Worm (Caenorhabditis elegans): ENCODE results near the gene T15H9.5.
A peak's percentile ranks its signal among the peaks of the same experiment; 100 is the strongest.

The T15H9.5 gene

ce11 chrII:9601069-9601468 is 10.2 kb downstream of the T15H9.5 start (continued):
- peak; percentile 68 for TF ChIP-seq F13H6.1 (tag; optimal IDR thresholded peaks at IDR 0.05)
- peak; percentile 84 for TF ChIP-seq sma-3 (GFP tag; optimal IDR thresholded peaks at IDR 0.05)
- TF ChIP-seq ama-1 (optimal IDR thresholded peaks at IDR 0.05) = peak; percentile 41
- no peak for TF ChIP-seq dmd-4 (tag; optimal IDR thresholded peaks at IDR 0.05)
- no peak for TF ChIP-seq unc-39 (tag; optimal IDR thresholded peaks at IDR 0.05)
- TF ChIP-seq nhr-10 (tag; optimal IDR thresholded peaks at IDR 0.05) = no peak
- TF ChIP-seq unc-55 (GFP tag; optimal IDR thresholded peaks at IDR 0.05) = no peak
- no peak for TF ChIP-seq alr-1 (tag; optimal IDR thresholded peaks at IDR 0.05)
- TF ChIP-seq lin-39 (tag; optimal IDR thresholded peaks at IDR 0.05) = no peak
- peak; percentile 55 for TF ChIP-seq C34F6.9 (tag; optimal IDR thresholded peaks at IDR 0.05)
- peak in 1 of 2 experiments; percentile 72 for TF ChIP-seq lsy-2 (tag; optimal IDR thresholded peaks at IDR 0.05)
- TF ChIP-seq nhr-23 (tag; optimal IDR thresholded peaks at IDR 0.05) = no peak
- TF ChIP-seq nhr-25 (tag; optimal IDR thresholded peaks at IDR 0.05) = peak; percentile 96
- peak; percentile 63 for TF ChIP-seq gmeb-1 (tag; optimal IDR thresholded peaks at IDR 0.05)
- TF ChIP-seq nhr-12 (tag; optimal IDR thresholded peaks at IDR 0.05) = no peak
- TF ChIP-seq sma-9 (GFP tag; optimal IDR thresholded peaks at IDR 0.05) = peak; percentile 95
- no peak for TF ChIP-seq sma-9 (tag; optimal IDR thresholded peaks at IDR 0.05)

ce11 chrII:9600022-9600722 is 11.1 kb downstream of the T15H9.5 start:
- TF ChIP-seq nhr-129 (tag; optimal IDR thresholded peaks at IDR 0.05) (peak; percentile 33), ama-1 (optimal IDR thresholded peaks at IDR 0.05) (no peak), R02D3.7 (tag; optimal IDR thresholded peaks at IDR 0.05) (no peak), lsy-2 (tag; optimal IDR thresholded peaks at IDR 0.05) (peak in 1 of 2 experiments; percentile 39), peb-1 (tag; optimal IDR thresholded peaks at IDR 0.05) (no peak), nhr-77 (tag; optimal IDR thresholded peaks at IDR 0.05) (no peak), ztf-11 (tag; optimal IDR thresholded peaks at IDR 0.05) (no peak), skn-1 (tag; optimal IDR thresholded peaks at IDR 0.05) (no peak), sma-9 (GFP tag; optimal IDR thresholded peaks at IDR 0.05) (peak; percentile 20), sma-9 (tag; optimal IDR thresholded peaks at IDR 0.05) (no peak), F13H6.1 (tag; optimal IDR thresholded peaks at IDR 0.05) (peak; percentile 41)

ce11 chrII:9597516-9598047 is 13.7 kb downstream of the T15H9.5 start, which contains the start of gene mrpl-53:
Gene mrpl-53 (plus strand): TSS chrII:9597622.
- TF ChIP-seq crh-2 (tag; optimal IDR thresholded peaks at IDR 0.05) (no peak), unc-55 (GFP tag; optimal IDR thresholded peaks at IDR 0.05) (no peak), alr-1 (tag; optimal IDR thresholded peaks at IDR 0.05) (no peak), Y55F3AM.14 (GFP tag; optimal IDR thresholded peaks at IDR 0.05) (peak; percentile 37), lin-11 (tag; optimal IDR thresholded peaks at IDR 0.05) (no peak), sma-9 (GFP tag; optimal IDR thresholded peaks at IDR 0.05) (peak; percentile 5), sma-9 (tag; optimal IDR thresholded peaks at IDR 0.05) (no peak), blmp-1 (tag; optimal IDR thresholded peaks at IDR 0.05; ENCODE audit: insufficient read depth) (no peak), ztf-11 (tag; optimal IDR thresholded peaks at IDR 0.05) (no peak), ZK546.5 (tag; optimal IDR thresholded peaks at IDR 0.05) (no peak), nhr-77 (tag; optimal IDR thresholded peaks at IDR 0.05) (no peak), ama-1 (optimal IDR thresholded peaks at IDR 0.05) (peak; percentile 5), zag-1 (tag; optimal IDR thresholded peaks at IDR 0.05) (no peak), dmd-4 (tag; optimal IDR thresholded peaks at IDR 0.05) (no peak), lsy-2 (tag; optimal IDR thresholded peaks at IDR 0.05) (no peak), nhr-11 (tag; optimal IDR thresholded peaks at IDR 0.05) (no peak), ztf-1 (GFP tag; conservative IDR thresholded peaks at IDR 0.05) (no peak), R02D3.7 (tag; optimal IDR thresholded peaks at IDR 0.05) (no peak), mab-5 (tag; optimal IDR thresholded peaks at IDR 0.05) (no peak), nhr-25 (tag; optimal IDR thresholded peaks at IDR 0.05) (peak; percentile 30), peb-1 (tag; optimal IDR thresholded peaks at IDR 0.05) (no peak), fos-1 (tag; optimal IDR thresholded peaks at IDR 0.05) (no peak), nhr-21 (tag; optimal IDR thresholded peaks at IDR 0.05) (no peak), elt-3 (tag; optimal IDR thresholded peaks at IDR 0.05) (no peak), unc-62 (GFP tag; optimal IDR thresholded peaks at IDR 0.05) (no peak), nhr-10 (tag; optimal IDR thresholded peaks at IDR 0.05) (no peak), C34F6.9 (tag; optimal IDR thresholded peaks at IDR 0.05) (no peak), ceh-16 (tag; optimal IDR thresholded peaks at IDR 0.05) (no peak), nhr-12 (tag; optimal IDR thresholded peaks at IDR 0.05) (no peak), gmeb-1 (tag; optimal IDR thresholded peaks at IDR 0.05) (no peak), mdl-1 (tag; optimal IDR thresholded peaks at IDR 0.05) (no peak), sma-3 (GFP tag; optimal IDR thresholded peaks at IDR 0.05) (peak; percentile 30), nhr-129 (tag; optimal IDR thresholded peaks at IDR 0.05) (no peak), unc-39 (tag; optimal IDR thresholded peaks at IDR 0.05) (no peak)

Data from whole organism, L2 larva.